Worm (Caenorhabditis elegans): ENCODE data around the gene D1086.12.

Gene D1086.12

ce11 chrV:14140733-14141132 lies 39.7 kb downstream of the D1086.12 start:
- TF ChIP-seq ces-1 (GFP tag; optimal IDR thresholded peaks at IDR 0.05) = peak; percentile 83
- no peak for TF ChIP-seq flh-1 (GFP tag; optimal IDR thresholded peaks at IDR 0.05)
- no peak for TF ChIP-seq unc-39 (tag; optimal IDR thresholded peaks at IDR 0.05)

ce11 chrV:14141846-14142245 lies 40.9 kb downstream of the D1086.12 start:
- no peak for TF ChIP-seq ceh-39 (tag; optimal IDR thresholded peaks at IDR 0.05)

DNA sequence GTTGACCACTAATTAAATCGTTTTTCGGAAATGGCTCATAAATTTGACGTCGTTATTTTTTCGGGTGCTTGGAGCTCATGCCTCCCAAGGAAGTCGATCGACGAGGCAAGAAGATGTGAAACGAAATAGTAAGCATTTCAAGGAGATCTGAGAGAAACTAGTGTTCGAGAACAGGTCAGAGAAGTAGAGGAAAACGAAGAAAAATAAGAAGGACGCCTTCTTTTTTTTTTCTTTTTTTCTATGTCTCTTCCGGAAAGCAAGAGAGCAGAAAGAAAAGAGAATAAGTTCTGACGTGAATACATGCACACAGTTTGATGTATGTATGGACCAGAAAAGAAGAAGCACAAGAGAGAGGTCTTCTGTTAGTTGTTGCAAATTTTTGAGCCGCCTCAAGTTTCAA lies 42.6 kb downstream of the D1086.12 start:
- TF ChIP-seq ces-1 (GFP tag; optimal IDR thresholded peaks at IDR 0.05) (peak; percentile 57), sptf-1 (tag; optimal IDR thresholded peaks at IDR 0.05) (no peak)

- TF ChIP-seq ceh-39 (tag; optimal IDR thresholded peaks at IDR 0.05) = no peak
- TF ChIP-seq ceh-83 (GFP tag; optimal IDR thresholded peaks at IDR 0.05) = no peak
- TF ChIP-seq mab-5 (tag; optimal IDR thresholded peaks at IDR 0.05) = no peak
- TF ChIP-seq mls-2 (tag; optimal IDR thresholded peaks at IDR 0.05) = no peak
- no peak for TF ChIP-seq unc-62 (GFP tag; optimal IDR thresholded peaks at IDR 0.05)
- no peak for TF ChIP-seq bed-3 (GFP tag; optimal IDR thresholded peaks at IDR 0.05)
- TF ChIP-seq unc-120 (tag; optimal IDR thresholded peaks at IDR 0.05; ENCODE audit: poor library complexity, severe bottlenecking) = no peak
- TF ChIP-seq lsy-2 (tag; optimal IDR thresholded peaks at IDR 0.05) = no peak
- TF ChIP-seq nhr-28 (tag; optimal IDR thresholded peaks at IDR 0.05) = no peak
- no peak for TF ChIP-seq ztf-11 (tag; optimal IDR thresholded peaks at IDR 0.05)
- no peak for TF ChIP-seq cnd-1 (tag; optimal IDR thresholded peaks at IDR 0.05)
- TF ChIP-seq M03D4.4 (tag; optimal IDR thresholded peaks at IDR 0.05) = no peak
Measured at ce11 chrV:14145267-14145666, 44.3 kb downstream of the D1086.12 start, which contains the start of gene par-1. TSS of gene par-1 (minus strand) at chrV:14145367.

ce11 chrV:14146199-14146598 lies 45.2 kb downstream of the D1086.12 start, which contains the start of gene acs-10:
TSS of gene acs-10 (plus strand) at chrV:14146499.
- TF ChIP-seq sptf-1 (tag; optimal IDR thresholded peaks at IDR 0.05) (no peak), drap-1 (GFP tag; optimal IDR thresholded peaks at IDR 0.05) (no peak), cnd-1 (tag; optimal IDR thresholded peaks at IDR 0.05) (no peak), pha-4 (tag; optimal IDR thresholded peaks at IDR 0.05) (no peak), ceh-43 (GFP tag; optimal IDR thresholded peaks at IDR 0.05) (no peak), nhr-237 (tag; optimal IDR thresholded peaks at IDR 0.05) (no peak), elt-1 (tag; optimal IDR thresholded peaks at IDR 0.05; ENCODE audit: borderline replicate concordance, insufficient read depth) (no peak), nhr-12 (tag; optimal IDR thresholded peaks at IDR 0.05) (no peak), unc-120 (tag; optimal IDR thresholded peaks at IDR 0.05; ENCODE audit: poor library complexity, severe bottlenecking) (no peak), mep-1 (tag; optimal IDR thresholded peaks at IDR 0.05) (no peak), mls-2 (tag; optimal IDR thresholded peaks at IDR 0.05) (no peak), lsy-2 (tag; optimal IDR thresholded peaks at IDR 0.05) (no peak), mab-5 (tag; optimal IDR thresholded peaks at IDR 0.05) (no peak), nhr-28 (tag; optimal IDR thresholded peaks at IDR 0.05) (no peak), unc-39 (tag; optimal IDR thresholded peaks at IDR 0.05) (no peak), lin-32 (GFP tag; optimal IDR thresholded peaks at IDR 0.05) (no peak), zip-8 (tag; optimal IDR thresholded peaks at IDR 0.05) (no peak), ces-1 (GFP tag; optimal IDR thresholded peaks at IDR 0.05) (no peak), snpc-4 (tag; optimal IDR thresholded peaks at IDR 0.05) (no peak)

DNA sequence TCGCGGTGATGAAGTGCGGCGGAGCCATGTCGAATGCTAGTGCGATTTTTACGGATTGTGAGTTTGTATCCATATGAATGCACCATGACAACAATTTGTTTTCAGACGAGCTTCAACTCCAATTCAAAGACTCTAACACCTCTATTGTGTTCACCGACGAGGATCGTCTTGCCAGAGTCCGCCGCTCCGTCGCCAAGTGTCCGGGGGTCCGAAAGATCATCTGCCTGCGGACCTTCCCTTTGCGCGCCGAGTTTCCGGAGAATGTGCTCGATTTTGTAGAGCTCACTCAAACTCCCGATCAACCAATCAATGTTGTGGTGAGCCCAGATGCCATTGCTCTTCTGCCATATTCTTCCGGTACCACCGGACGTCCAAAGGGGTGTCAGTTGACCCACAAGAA lies 46.1 kb downstream of the D1086.12 start:
- TF ChIP-seq unc-120 (tag; optimal IDR thresholded peaks at IDR 0.05; ENCODE audit: poor library complexity, severe bottlenecking) = no peak
- TF ChIP-seq ceh-39 (tag; optimal IDR thresholded peaks at IDR 0.05) = no peak
- no peak for TF ChIP-seq bed-3 (GFP tag; optimal IDR thresholded peaks at IDR 0.05)
- no peak for TF ChIP-seq pha-4 (tag; optimal IDR thresholded peaks at IDR 0.05)
- no peak for TF ChIP-seq mab-5 (tag; optimal IDR thresholded peaks at IDR 0.05)
- no peak for TF ChIP-seq snpc-4 (tag; optimal IDR thresholded peaks at IDR 0.05)

DNA sequence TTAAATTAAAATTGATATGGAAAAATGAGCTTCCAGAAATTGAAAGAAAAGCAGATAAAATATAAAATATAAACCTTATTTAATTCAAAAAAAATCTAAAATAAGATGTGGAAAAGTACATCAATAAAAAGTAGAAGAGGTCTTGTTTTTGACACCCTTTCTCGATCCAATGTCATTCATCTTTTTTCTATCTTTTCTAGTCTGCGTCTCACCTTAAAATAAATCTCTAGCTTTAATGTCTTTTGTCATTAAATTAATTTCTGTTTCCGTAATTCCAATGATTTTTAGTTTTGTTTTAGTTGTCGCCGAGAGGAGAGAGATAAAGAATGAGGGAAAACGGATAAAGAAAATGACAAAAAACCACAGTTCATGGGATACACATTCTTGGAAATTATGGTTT lies 48.1 kb downstream of the D1086.12 start:
- TF ChIP-seq flh-1 (GFP tag; optimal IDR thresholded peaks at IDR 0.05) = no peak
- TF ChIP-seq sptf-1 (tag; optimal IDR thresholded peaks at IDR 0.05) = no peak
